Fruit fly (Drosophila melanogaster): ENCODE data around the gene CG34279.

CG34279 gene

DNA sequence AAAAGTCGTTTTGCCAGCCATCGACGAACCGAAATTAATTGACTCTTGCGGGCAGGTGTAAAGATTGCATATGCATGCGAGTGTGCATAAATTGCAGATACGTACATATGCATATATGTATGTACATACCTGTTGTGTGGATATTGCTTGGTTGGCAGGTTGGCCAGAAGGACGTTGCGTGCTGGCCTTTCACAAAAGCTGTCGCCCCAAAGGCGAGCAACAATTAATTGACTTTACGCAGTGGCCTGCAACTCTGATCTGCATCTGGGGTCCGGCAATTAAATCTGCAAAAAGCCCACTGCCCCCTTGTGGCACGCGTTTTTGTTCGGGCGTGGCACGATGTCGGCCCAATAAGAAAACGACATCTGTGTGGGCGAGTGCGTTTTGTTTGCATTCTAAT, 30.0 kb upstream of the CG34279 start:
- no peak for TF ChIP-seq pan (optimal IDR thresholded peaks at IDR 0.05)
- no peak for TF ChIP-seq br (GFP tag; optimal IDR thresholded peaks at IDR 0.05)
- TF ChIP-seq N (GFP tag; optimal IDR thresholded peaks at IDR 0.05): no peak
- TF ChIP-seq psq (GFP tag; optimal IDR thresholded peaks at IDR 0.05): no peak
- no peak for TF ChIP-seq Myc (optimal IDR thresholded peaks at IDR 0.05)
- no peak for TF ChIP-seq Hr78 (GFP tag; optimal IDR thresholded peaks at IDR 0.05)
- no peak for TF ChIP-seq h (GFP tag; optimal IDR thresholded peaks at IDR 0.05)
- no peak for TF ChIP-seq lola (GFP tag; optimal IDR thresholded peaks at IDR 0.05)
- no peak for TF ChIP-seq Rel (GFP tag; optimal IDR thresholded peaks at IDR 0.05)
- TF ChIP-seq Rel (tag; optimal IDR thresholded peaks at IDR 0.05): no peak
- TF ChIP-seq dsf (GFP tag; optimal IDR thresholded peaks at IDR 0.05; ENCODE audit: borderline replicate concordance): no peak
- no peak for TF ChIP-seq Hnf4 (GFP tag; optimal IDR thresholded peaks at IDR 0.05)
- TF ChIP-seq fru (GFP tag; optimal IDR thresholded peaks at IDR 0.05): no peak
- no peak for TF ChIP-seq Dfd (GFP tag; optimal IDR thresholded peaks at IDR 0.05)
- TF ChIP-seq OdsH (GFP tag; optimal IDR thresholded peaks at IDR 0.05): no peak
- TF ChIP-seq rgr (GFP tag; optimal IDR thresholded peaks at IDR 0.05): no peak
- TF ChIP-seq CrebA (GFP tag; optimal IDR thresholded peaks at IDR 0.05; ENCODE audit: borderline replicate concordance): no peak

dm6 chr3R:17430481-17430880, 27.4 kb upstream of the CG34279 start:
- TF ChIP-seq Dif (GFP tag; optimal IDR thresholded peaks at IDR 0.05; ENCODE audit: partially characterized antibody) (no peak), Hr78 (GFP tag; optimal IDR thresholded peaks at IDR 0.05) (no peak), jim (GFP tag; optimal IDR thresholded peaks at IDR 0.05) (no peak), dmrt93B (GFP tag; optimal IDR thresholded peaks at IDR 0.05) (no peak), lola (GFP tag; optimal IDR thresholded peaks at IDR 0.05) (no peak), foxo (GFP tag; optimal IDR thresholded peaks at IDR 0.05) (no peak), Abd-B (GFP tag; optimal IDR thresholded peaks at IDR 0.05) (no peak)

DNA sequence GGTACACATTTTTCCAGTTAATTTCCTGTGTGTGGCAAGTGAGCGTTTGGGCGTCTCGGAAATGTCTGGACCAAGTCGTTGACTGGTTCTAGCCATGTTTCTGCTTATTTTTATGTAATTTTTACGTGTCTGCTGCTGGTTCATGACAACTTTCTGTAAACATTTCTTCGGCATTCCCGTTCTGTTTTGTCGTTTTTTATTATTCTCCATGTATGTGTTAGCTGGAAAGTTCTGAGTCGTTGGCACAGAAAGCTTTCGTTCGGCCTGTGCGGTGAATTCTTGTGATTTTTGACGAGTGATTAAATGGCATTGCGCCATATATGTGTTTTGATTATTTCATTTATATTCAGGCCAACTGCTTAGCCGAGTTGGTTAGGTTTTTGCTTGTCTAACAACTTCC, 23.2 kb upstream of the CG34279 start:
- TF ChIP-seq tai (GFP tag; optimal IDR thresholded peaks at IDR 0.05) (no peak), Jra (GFP tag; optimal IDR thresholded peaks at IDR 0.05) (no peak), dl (GFP tag; optimal IDR thresholded peaks at IDR 0.05; ENCODE audit: insufficient read depth in 1 of 2, partially characterized antibody in 2 of 2) (no peak), Hnf4 (GFP tag; optimal IDR thresholded peaks at IDR 0.05) (no peak), Rel (GFP tag; optimal IDR thresholded peaks at IDR 0.05) (no peak), Rel (tag; optimal IDR thresholded peaks at IDR 0.05) (no peak), Dif (GFP tag; optimal IDR thresholded peaks at IDR 0.05; ENCODE audit: partially characterized antibody) (no peak), HLH106 (tag; optimal IDR thresholded peaks at IDR 0.05) (no peak), OdsH (GFP tag; optimal IDR thresholded peaks at IDR 0.05) (no peak), dsf (GFP tag; optimal IDR thresholded peaks at IDR 0.05; ENCODE audit: borderline replicate concordance) (no peak)

DNA sequence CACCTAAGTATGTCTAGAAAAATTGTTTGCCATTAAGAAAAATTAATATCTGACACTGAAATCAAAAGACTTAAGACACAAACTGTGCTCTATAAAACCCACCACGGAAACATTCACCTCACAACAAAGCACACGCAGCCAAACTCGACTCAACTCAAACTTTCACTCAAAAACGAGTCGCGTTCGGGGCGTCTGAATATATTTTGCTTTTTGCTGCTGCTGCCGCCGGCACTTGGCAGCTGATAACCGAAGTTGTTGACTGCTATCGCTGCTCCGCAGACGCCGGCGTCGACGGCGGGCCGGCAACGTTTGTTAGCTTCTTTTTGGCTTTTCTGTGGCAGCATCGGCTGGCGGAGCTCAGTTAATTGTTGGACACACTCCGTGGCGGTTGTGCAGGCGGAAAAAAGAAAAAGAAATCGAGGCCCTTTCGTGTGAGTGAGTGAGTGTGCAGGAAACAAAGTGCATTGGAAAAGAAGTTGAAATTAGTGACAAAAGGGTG, 22.4 kb upstream of the CG34279 start, which contains the start of gene cysu:
Gene cysu, plus strand, starts transcription at position 352 of the 499 bp plus-strand sequence.
- TF ChIP-seq N (GFP tag; optimal IDR thresholded peaks at IDR 0.05) (no peak), fru (GFP tag; optimal IDR thresholded peaks at IDR 0.05) (no peak)

- TF ChIP-seq rgr (GFP tag; optimal IDR thresholded peaks at IDR 0.05) (no peak), woc (GFP tag; optimal IDR thresholded peaks at IDR 0.05) (no peak), Dfd (GFP tag; optimal IDR thresholded peaks at IDR 0.05) (no peak), GATAd (GFP tag; optimal IDR thresholded peaks at IDR 0.05) (no peak), Mio (GFP tag; optimal IDR thresholded peaks at IDR 0.05) (no peak), Hnf4 (GFP tag; optimal IDR thresholded peaks at IDR 0.05) (no peak), brk (GFP tag; optimal IDR thresholded peaks at IDR 0.05) (no peak), Hr78 (GFP tag; optimal IDR thresholded peaks at IDR 0.05) (no peak), CG32264 (GFP tag; optimal IDR thresholded peaks at IDR 0.05) (no peak), Vsx2 (GFP tag; optimal IDR thresholded peaks at IDR 0.05; ENCODE audit: partially characterized antibody) (no peak), h (GFP tag; optimal IDR thresholded peaks at IDR 0.05) (no peak), sage (GFP tag; optimal IDR thresholded peaks at IDR 0.05) (no peak), dmrt93B (GFP tag; optimal IDR thresholded peaks at IDR 0.05) (no peak)
Observed at dm6 chr3R:17422102-17422501, 19.0 kb upstream of the CG34279 start, which contains the start of gene CG14332. Gene CG14332 (minus strand): TSS chr3R:17422202.

Measured in whole organism, wandering third instar larva.